Worm (Caenorhabditis elegans) whole organism, young adult: ENCODE measurements around the gene prde-1.

ENCODE experiments used
- B0261.1 ChIP-seq: sonication (generic microtip); optimal IDR thresholded peaks from 2 replicates; lab custom pipeline; 2016; ENCODE audit warnings: mild to moderate bottlenecking, missing genetic modification characterization, moderate library complexity, missing compliant biosample characterization
- F22D6.2 ChIP-seq: sonication (generic microtip); optimal IDR thresholded peaks from 2 replicates; lab custom pipeline; 2016; ENCODE audit warnings: mild to moderate bottlenecking, missing genetic modification characterization, missing compliant biosample characterization
- F33H1.4 ChIP-seq: fragments of 200-800 bp; sonication (Bioruptor generic); IDR thresholded peaks from 2 replicates; pipeline ENCODE4 v1.3.6; 2022; ENCODE audit warnings: missing genetic modification reagents, missing genetic modification characterization, missing compliant biosample characterization
- F37B4.10 ChIP-seq: fragments of 200-800 bp; sonication (Bioruptor generic); IDR thresholded peaks from 2 replicates; pipeline ENCODE4 v1.3.6; 2022; ENCODE audit warnings: missing genetic modification characterization, missing compliant biosample characterization
- K11D2.4 ChIP-seq: fragments of 200-800 bp; sonication (Bioruptor generic); IDR thresholded peaks from 2 replicates; pipeline ENCODE4 v1.3.6; 2022; ENCODE audit warnings: missing genetic modification reagents, missing genetic modification characterization, missing compliant biosample characterization
- Y53G8AR.9 ChIP-seq: fragments of 200-800 bp; sonication (Bioruptor generic); conservative IDR thresholded peaks from 2 replicates; pipeline ENCODE4 v1.3.6; 2022; ENCODE audit warnings: missing genetic modification reagents, missing genetic modification characterization, missing compliant biosample characterization
- Y79H2A.3 ChIP-seq: fragments of 200-800 bp; sonication (Bioruptor generic); conservative IDR thresholded peaks from 2 replicates; pipeline ENCODE4 v1.3.6; 2022; ENCODE audit warnings: missing genetic modification reagents, missing genetic modification characterization, missing compliant biosample characterization
- Y95B8A.8 ChIP-seq: fragments of 200-800 bp; sonication (Bioruptor generic); IDR thresholded peaks from 2 replicates; pipeline ENCODE4 v1.3.6; 2022; ENCODE audit warnings: missing genetic modification reagents, missing genetic modification characterization, missing compliant biosample characterization
- ZK185.1 ChIP-seq: sonication (generic microtip); optimal IDR thresholded peaks from 2 replicates; lab custom pipeline; 2016; ENCODE audit warnings: mild to moderate bottlenecking, missing genetic modification characterization, missing compliant biosample characterization; ENCODE audit not compliant: poor library complexity, severe bottlenecking
- akir-1 ChIP-seq: fragments of 200-800 bp; sonication (Bioruptor generic); optimal IDR thresholded peaks from 2 replicates; lab custom pipeline; 2018; ENCODE audit warnings: mild to moderate bottlenecking, missing genetic modification characterization, moderate library complexity, missing compliant biosample characterization
- atf-7 ChIP-seq: sonication (generic microtip); optimal IDR thresholded peaks from 2 replicates; lab custom pipeline; 2017; ENCODE audit warnings: mild to moderate bottlenecking, missing genetic modification characterization, missing compliant biosample characterization
- athp-1 ChIP-seq: sonication (generic microtip); optimal IDR thresholded peaks from 2 replicates; lab custom pipeline; 2017; ENCODE audit warnings: mild to moderate bottlenecking, missing genetic modification characterization, missing compliant biosample characterization
- attf-3 ChIP-seq: fragments of 200-800 bp; sonication (Bioruptor generic); conservative IDR thresholded peaks from 2 replicates; pipeline ENCODE4 v1.3.6; 2022; ENCODE audit warnings: missing genetic modification reagents, missing genetic modification characterization, missing compliant biosample characterization
- attf-6 ChIP-seq: fragments of 200-800 bp; sonication (Bioruptor generic); IDR thresholded peaks from 2 replicates; pipeline ENCODE4 v1.3.6; 2022; ENCODE audit warnings: missing genetic modification reagents, missing genetic modification characterization, missing compliant biosample characterization
- bed-2 ChIP-seq: fragments of 200-800 bp; sonication (Bioruptor generic); IDR thresholded peaks from 2 replicates; pipeline ENCODE4 v1.3.6; 2022; ENCODE audit warnings: missing genetic modification reagents, missing genetic modification characterization, missing compliant biosample characterization
- cebp-1 ChIP-seq, 2 experiments: fragments of 200-800 bp in 1 of 2; sonication (Bioruptor generic) in 1 of 2; sonication (generic microtip) in 1 of 2; IDR thresholded peaks in 1 of 2; optimal IDR thresholded peaks in 1 of 2; 2 replicates each; pipeline versions ENCODE4 v1.3.6 to Lab custom; 2017 to 2022; ENCODE audit warnings: missing compliant biosample characterization in 2 of 2, missing genetic modification characterization in 2 of 2, mild to moderate bottlenecking in 1 of 2, missing genetic modification reagents in 1 of 2, moderate library complexity in 1 of 2
- cebp-2 ChIP-seq: fragments of 200-800 bp; sonication (Bioruptor generic); IDR thresholded peaks from 2 replicates; pipeline ENCODE4 v1.3.6; 2022; ENCODE audit warnings: missing genetic modification characterization, missing compliant biosample characterization
- ceh-100 ChIP-seq: fragments of 200-800 bp; sonication (Bioruptor generic); IDR thresholded peaks from 2 replicates; pipeline ENCODE4 v1.3.6; 2022; ENCODE audit warnings: missing genetic modification reagents, missing genetic modification characterization, missing compliant biosample characterization
- chd-7 ChIP-seq: sonication (generic microtip); optimal IDR thresholded peaks from 2 replicates; lab custom pipeline; 2016; ENCODE audit warnings: mild to moderate bottlenecking, missing genetic modification characterization, moderate library complexity, missing compliant biosample characterization
- dox-1 ChIP-seq: fragments of 200-800 bp; sonication (Bioruptor generic); IDR thresholded peaks from 2 replicates; pipeline ENCODE4 v1.3.6; 2022; ENCODE audit warnings: missing genetic modification reagents, missing genetic modification characterization, missing compliant biosample characterization
- egl-18 ChIP-seq: fragments of 200-800 bp; sonication (Bioruptor generic); IDR thresholded peaks from 2 replicates; pipeline ENCODE4 v1.3.6; 2022; ENCODE audit warnings: missing genetic modification reagents, missing genetic modification characterization, missing compliant biosample characterization
- egl-44 ChIP-seq: fragments of 200-800 bp; sonication (Bioruptor generic); IDR thresholded peaks from 2 replicates; pipeline ENCODE4 v1.3.6; 2022; ENCODE audit warnings: missing genetic modification reagents, missing genetic modification characterization, missing compliant biosample characterization
- ets-4 ChIP-seq: fragments of 200-800 bp; sonication (Bioruptor generic); optimal IDR thresholded peaks from 2 replicates; lab custom pipeline; 2018; ENCODE audit warnings: mild to moderate bottlenecking, missing genetic modification characterization, missing compliant biosample characterization
- hmg-1.2 ChIP-seq: fragments of 200-800 bp; sonication (Bioruptor generic); IDR thresholded peaks from 2 replicates; pipeline ENCODE4 v1.3.6; 2022; ENCODE audit warnings: missing genetic modification reagents, missing genetic modification characterization, missing compliant biosample characterization
- hmg-20 ChIP-seq: fragments of 200-800 bp; sonication (Bioruptor generic); IDR thresholded peaks from 2 replicates; pipeline ENCODE4 v1.3.6; 2022; ENCODE audit warnings: missing genetic modification reagents, missing genetic modification characterization, missing compliant biosample characterization
- hsf-1 ChIP-seq: fragments of 200-800 bp; sonication (Bioruptor generic); IDR thresholded peaks from 2 replicates; pipeline ENCODE4 v1.3.6; 2022; ENCODE audit warnings: missing genetic modification reagents, missing genetic modification characterization, missing compliant biosample characterization
- let-526 ChIP-seq: fragments of 200-800 bp; sonication (Bioruptor generic); IDR thresholded peaks from 2 replicates; pipeline ENCODE4 v1.3.6; 2022; ENCODE audit warnings: missing genetic modification reagents, missing genetic modification characterization, missing compliant biosample characterization
- let-607 ChIP-seq, 2 experiments: fragments of 200-800 bp in 1 of 2; sonication (Bioruptor generic) in 1 of 2; sonication (generic microtip) in 1 of 2; optimal IDR thresholded peaks; 2 replicates each; lab custom pipeline; 2016 to 2018; ENCODE audit warnings: mild to moderate bottlenecking in 2 of 2, missing compliant biosample characterization in 2 of 2, missing genetic modification characterization in 2 of 2, moderate library complexity in 2 of 2, missing genotype in 1 of 2
- lin-35 ChIP-seq, 3 experiments: fragments of 150-350 bp in 2 of 3; sonication (generic microtip) in 1 of 3; optimal IDR thresholded peaks; 2 replicates each; lab custom pipeline; 2014 to 2018; ENCODE audit warnings: missing biosample characterization in 3 of 3, missing genetic modification characterization in 3 of 3, missing genetic modification reagents in 3 of 3
- lin-40 ChIP-seq: sonication (generic microtip); optimal IDR thresholded peaks from 2 replicates; lab custom pipeline; 2016; ENCODE audit warnings: missing genetic modification characterization, mild to moderate bottlenecking, missing compliant biosample characterization, missing genotype, missing genetic modification reagents
- lin-54 ChIP-seq: fragments of 200-800 bp; sonication (Bioruptor generic); optimal IDR thresholded peaks from 2 replicates; lab custom pipeline; 2018; ENCODE audit warnings: mild to moderate bottlenecking, missing genetic modification characterization, missing compliant biosample characterization
- lsl-1 ChIP-seq: fragments of 200-800 bp; sonication (Bioruptor generic); optimal IDR thresholded peaks from 2 replicates; lab custom pipeline; 2018; ENCODE audit warnings: mild to moderate bottlenecking, missing genetic modification characterization, moderate library complexity, missing compliant biosample characterization
- madf-10 ChIP-seq: sonication (generic microtip); optimal IDR thresholded peaks from 2 replicates; lab custom pipeline; 2016; ENCODE audit warnings: mild to moderate bottlenecking, missing genetic modification characterization, missing compliant biosample characterization
- madf-8 ChIP-seq: fragments of 200-800 bp; sonication (Bioruptor generic); conservative IDR thresholded peaks from 2 replicates; pipeline ENCODE4 v1.3.6; 2022; ENCODE audit warnings: missing genetic modification reagents, missing genetic modification characterization, missing compliant biosample characterization
- nfyb-1 ChIP-seq: fragments of 200-800 bp; sonication (Bioruptor generic); IDR thresholded peaks from 2 replicates; pipeline ENCODE4 v1.3.6; 2022; ENCODE audit warnings: missing genetic modification reagents, missing genetic modification characterization, missing compliant biosample characterization
- pbrm-1 ChIP-seq: fragments of 200-800 bp; sonication (Bioruptor generic); IDR thresholded peaks from 2 replicates; pipeline ENCODE4 v1.3.6; 2022; ENCODE audit warnings: missing genetic modification reagents, missing genetic modification characterization, missing compliant biosample characterization
- rcor-1 ChIP-seq: fragments of 200-800 bp; sonication (Bioruptor generic); IDR thresholded peaks from 2 replicates; pipeline ENCODE4 v1.3.6; 2022; ENCODE audit warnings: missing genetic modification reagents, missing genetic modification characterization, missing compliant biosample characterization
- ztf-18 ChIP-seq: sonication (generic microtip); optimal IDR thresholded peaks from 2 replicates; lab custom pipeline; 2016; ENCODE audit warnings: missing genotype, mild to moderate bottlenecking, missing genetic modification characterization, missing compliant biosample characterization
- ztf-25 ChIP-seq: fragments of 200-800 bp; sonication (Bioruptor generic); IDR thresholded peaks from 2 replicates; pipeline ENCODE4 v1.3.6; 2022; ENCODE audit warnings: missing genetic modification reagents, missing genetic modification characterization, missing compliant biosample characterization
- ztf-26 ChIP-seq: sonication (generic microtip); optimal IDR thresholded peaks from 2 replicates; lab custom pipeline; 2017; ENCODE audit warnings: missing genetic modification characterization, missing compliant biosample characterization
- ztf-28 ChIP-seq: fragments of 200-800 bp; sonication (Bioruptor generic); IDR thresholded peaks from 2 replicates; pipeline ENCODE4 v1.3.6; 2022; ENCODE audit warnings: missing genetic modification reagents, missing genetic modification characterization, missing compliant biosample characterization
- ztf-3 ChIP-seq: fragments of 200-800 bp; sonication (Bioruptor generic); optimal IDR thresholded peaks from 2 replicates; lab custom pipeline; 2018; ENCODE audit warnings: mild to moderate bottlenecking, missing genetic modification characterization, missing compliant biosample characterization

The prde-1 gene

ce11 chrV:15581440-15581839, 43.4 kb downstream of the prde-1 start:
- TF ChIP-seq nfyb-1 (GFP tag; lab: Robert Waterston, UW) = peak; percentile 80

ce11 chrV:15585744-15586143, 47.7 kb downstream of the prde-1 start:
- TF ChIP-seq dox-1 (GFP tag; lab: Robert Waterston, UW) (peak; percentile 18; the same call in 1 of the 2 replicates), hmg-1.2 (peak; percentile 71)

- TF ChIP-seq egl-44 (GFP tag; lab: Robert Waterston, UW) (0 out of 2 replicates have a peak, but pooled peaks have one; percentile 30), madf-10 (tag; lab: Kevin White, UChicago) (peak; percentile 68), attf-6 (GFP tag; lab: Robert Waterston, UW) (peak; percentile 48; the same call in 1 of the 2 replicates), cebp-2 (GFP tag; lab: Robert Waterston, UW) (peak; percentile 95; the same call in 1 of the 2 replicates), lin-35 (GFP tag; optimal IDR thresholded peaks at IDR 0.05; lab: Kevin White, UChicago) (peak in 1 of 3 experiments; percentile 94), Y95B8A.8 (GFP tag; lab: Robert Waterston, UW) (peak; percentile 79), F33H1.4 (GFP tag; lab: Robert Waterston, UW) (peak; percentile 71), cebp-1 (GFP tag; IDR thresholded peaks at IDR 0.05; lab: Robert Waterston, UW) (peak; percentile 74), cebp-1 (tag; optimal IDR thresholded peaks at IDR 0.05; lab: Kevin White, UChicago) (peak; percentile 78), athp-1 (peak; percentile 38), ztf-28 (peak; percentile 90), ZK185.1 (peak; percentile 61), Y79H2A.3 (GFP tag; lab: Robert Waterston, UW) (peak; percentile 45), lin-54 (GFP tag; lab: Kevin White, UChicago) (peak; percentile 79), ztf-18 (tag; lab: Kevin White, UChicago) (peak; percentile 42), attf-3 (GFP tag; lab: Robert Waterston, UW) (peak; percentile 88), ztf-25 (GFP tag; lab: Robert Waterston, UW) (0 out of 2 replicates have a peak, but pooled peaks have one; percentile 37), ztf-3 (GFP tag; lab: Kevin White, UChicago) (peak; percentile 46), hsf-1 (peak; percentile 65), ztf-26 (tag; lab: Kevin White, UChicago) (peak; percentile 44), madf-8 (GFP tag; lab: Robert Waterston, UW) (peak; percentile 40; the same call in 1 of the 2 replicates), K11D2.4 (GFP tag; lab: Robert Waterston, UW) (peak; percentile 91), pbrm-1 (GFP tag; lab: Robert Waterston, UW) (peak; percentile 84), nfyb-1 (GFP tag; lab: Robert Waterston, UW) (peak; percentile 92), lin-40 (tag; lab: Kevin White, UChicago) (peak; percentile 69), egl-18 (GFP tag; lab: Robert Waterston, UW) (0 out of 2 replicates have a peak, but pooled peaks have one; percentile 25), F37B4.10 (0 out of 2 replicates have a peak, but pooled peaks have one; percentile 31), akir-1 (GFP tag; lab: Kevin White, UChicago) (peak; percentile 18), ceh-100 (GFP tag; lab: Robert Waterston, UW) (peak; percentile 79), chd-7 (tag; lab: Kevin White, UChicago) (peak; percentile 25), atf-7 (tag; lab: Kevin White, UChicago) (peak; percentile 79), let-607 (tag; optimal IDR thresholded peaks at IDR 0.05; lab: Kevin White, UChicago) (peak; percentile 51 to 85), ets-4 (GFP tag; lab: Kevin White, UChicago) (peak; percentile 41), Y53G8AR.9 (GFP tag; lab: Robert Waterston, UW) (peak; percentile 91), bed-2 (GFP tag; lab: Robert Waterston, UW) (peak; percentile 90; the same call in 1 of the 2 replicates), B0261.1 (peak; percentile 17), let-526 (GFP tag; lab: Robert Waterston, UW) (peak; percentile 71; the same call in 1 of the 2 replicates), rcor-1 (GFP tag; lab: Robert Waterston, UW) (peak; percentile 68; the same call in 1 of the 2 replicates), lsl-1 (GFP tag; lab: Kevin White, UChicago) (peak; percentile 42), F22D6.2 (tag; lab: Kevin White, UChicago) (peak; percentile 55), hmg-20 (peak; percentile 44; the same call in 1 of the 2 replicates)
Measured at ce11 chrV:15590183-15590667, 52.2 kb downstream of the prde-1 start, which contains the start of gene F28F8.7. Gene F28F8.7 (minus strand): TSS chrV:15590617.
